Fruit fly (Drosophila melanogaster): ENCODE measurements around the gene CG43102.

DNA sequence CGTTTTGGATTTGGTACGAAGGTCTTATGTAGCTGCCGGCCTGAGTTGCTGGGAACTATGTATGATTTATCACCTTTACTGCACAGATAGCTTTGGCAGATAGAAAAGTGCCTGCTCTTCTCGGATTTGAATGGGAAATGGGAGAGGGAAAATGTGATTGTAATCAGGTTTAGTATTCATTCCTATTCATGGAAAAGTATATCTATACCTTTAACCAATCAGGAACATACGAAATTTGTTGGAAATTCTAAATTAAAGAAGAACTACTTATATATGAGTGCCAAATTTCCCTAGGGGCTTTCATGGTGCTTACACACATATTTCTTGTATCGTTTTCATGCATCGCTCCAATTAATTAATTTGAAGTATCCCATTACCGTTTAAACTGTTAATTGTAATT, 69.3 kb downstream of the CG43102 start, which contains the start of gene Atg8b:
- no peak for TF ChIP-seq CG8478 (optimal IDR thresholded peaks at IDR 0.05)
- TF ChIP-seq CTCF (optimal IDR thresholded peaks at IDR 0.05) = no peak

Data from S2 (cell line).